Fruit fly (Drosophila melanogaster): ENCODE results near the gene RpS9.

DNA sequence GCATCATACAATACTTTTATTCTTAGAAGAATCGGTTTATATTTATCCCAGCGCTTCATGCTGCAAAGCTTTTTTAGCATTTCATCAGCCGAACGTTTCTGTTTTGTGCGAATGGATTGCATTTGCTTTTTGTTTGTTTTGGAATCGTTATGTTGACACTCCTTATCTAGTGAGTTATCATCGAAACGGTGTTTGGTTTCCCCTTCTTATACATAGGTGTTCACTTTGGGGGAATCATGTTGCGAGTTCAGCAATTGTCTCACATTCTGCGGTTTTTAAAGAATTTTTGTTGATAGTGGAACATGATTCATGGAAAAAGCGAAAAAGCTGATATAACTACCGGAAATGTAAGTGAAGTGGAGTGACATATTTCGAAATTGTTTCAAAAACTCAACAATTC is 9.0 kb downstream of the RpS9 start:
- TF ChIP-seq usp (GFP tag; optimal IDR thresholded peaks at IDR 0.05) (no peak), psq (GFP tag; optimal IDR thresholded peaks at IDR 0.05) (no peak), tai (GFP tag; optimal IDR thresholded peaks at IDR 0.05) (no peak)

All from whole organism, wandering third instar larva.